Fruit fly (Drosophila melanogaster): Measurements from ENCODE around the gene CycB3.
A peak's percentile ranks its signal among the peaks of the same experiment; 100 is the strongest.

dm6 chr3R:24829887-24830351 lies 40.7 kb downstream of the CycB3 start, which contains the start of the genes Kaz and CG43273:
- TF ChIP-seq CG8478 (optimal IDR thresholded peaks at IDR 0.05) (no peak), CTCF (optimal IDR thresholded peaks at IDR 0.05) (peak in 1 of 2 experiments; percentile 10)

Measured in S2 (cell line).